Worm (Caenorhabditis elegans) whole organism, late embryonic: ENCODE measurements around the gene W01C8.1.

ENCODE experiments used
- ama-1 ChIP-seq: fragments of 150-350 bp; optimal IDR thresholded peaks from 2 replicates; lab custom pipeline; 2014
- dve-1 ChIP-seq: sonication (generic microtip); optimal IDR thresholded peaks from 2 replicates; lab custom pipeline; 2017; ENCODE audit warnings: antibody characterized with exemption, mild to moderate bottlenecking, missing genetic modification characterization, missing compliant biosample characterization
- elt-2 ChIP-seq: sonication (generic microtip); optimal IDR thresholded peaks from 2 replicates; lab custom pipeline; 2016; ENCODE audit warnings: missing genetic modification reagents, missing genetic modification characterization, missing compliant biosample characterization
- sox-4 ChIP-seq: sonication (generic microtip); optimal IDR thresholded peaks from 2 replicates; lab custom pipeline; 2017; ENCODE audit warnings: mild to moderate bottlenecking, missing genetic modification characterization, inconsistent platforms, missing compliant biosample characterization
- tbx-2 ChIP-seq: sonication (generic microtip); optimal IDR thresholded peaks from 2 replicates; lab custom pipeline; 2016; ENCODE audit warnings: missing genetic modification characterization, missing compliant biosample characterization
- tbx-7 ChIP-seq: sonication (generic microtip); optimal IDR thresholded peaks from 2 replicates; lab custom pipeline; 2016; ENCODE audit warnings: missing genotype, missing genetic modification characterization, missing compliant biosample characterization

DNA sequence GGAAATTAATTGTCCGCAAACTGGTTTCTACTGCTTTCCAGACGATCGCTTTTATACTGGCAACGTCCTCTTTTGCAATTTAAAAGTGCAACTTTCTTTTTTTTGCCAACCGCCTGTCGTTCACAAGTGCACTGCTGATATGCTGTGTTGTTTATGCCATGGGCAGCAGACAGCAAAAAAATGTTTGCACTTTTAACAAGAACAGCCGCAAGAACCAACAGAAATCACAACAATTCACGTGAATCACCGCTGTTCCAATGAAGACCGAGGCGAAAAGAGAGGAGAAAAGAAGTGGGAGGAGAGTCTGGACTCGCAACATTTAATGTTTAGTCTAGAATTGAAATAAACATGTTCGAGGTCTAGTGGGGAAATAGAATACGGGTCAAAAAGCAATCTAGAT is 38.4 kb upstream of the W01C8.1 start, which contains the start of gene T22B7.7:
- TF ChIP-seq sox-4 (tag; lab: Kevin White, UChicago) (no peak), ama-1 (lab: Kevin White, UChicago) (no peak), tbx-7 (tag; lab: Kevin White, UChicago) (no peak), elt-2 (tag; lab: Kevin White, UChicago) (no peak), tbx-2 (tag; lab: Kevin White, UChicago) (no peak), dve-1 (no peak)
